Worm (Caenorhabditis elegans) whole organism, L3 larva: ENCODE results near the gene F26F12.4.

ENCODE experiments used
- R02D3.7 ChIP-seq: fragments of 150-350 bp; optimal IDR thresholded peaks from 2 replicates; lab custom pipeline; 2014; ENCODE audit warnings: missing biosample characterization, missing genetic modification characterization
- ZK546.5 ChIP-seq: sonication (generic microtip); optimal IDR thresholded peaks from 2 replicates; lab custom pipeline; 2017; ENCODE audit warnings: missing biosample characterization, missing genetic modification characterization
- ceh-28 ChIP-seq: fragments of 150-350 bp; optimal IDR thresholded peaks from 2 replicates; lab custom pipeline; 2014; ENCODE audit warnings: missing biosample characterization, missing genetic modification reagents, missing genetic modification characterization
- ceh-82 ChIP-seq: fragments of 150-350 bp; optimal IDR thresholded peaks from 2 replicates; lab custom pipeline; 2014; ENCODE audit warnings: missing biosample characterization, missing genetic modification characterization
- daf-12 ChIP-seq: fragments of 150-350 bp; optimal IDR thresholded peaks from 2 replicates; lab custom pipeline; 2014; ENCODE audit warnings: missing biosample characterization, missing genetic modification reagents, missing genetic modification characterization
- egl-27 ChIP-seq: sonication (generic microtip); optimal IDR thresholded peaks from 4 replicates; lab custom pipeline; 2017; ENCODE audit warnings: missing biosample characterization, missing genetic modification reagents, missing genetic modification characterization
- egl-5 ChIP-seq: fragments of 150-350 bp; optimal IDR thresholded peaks from 2 replicates; lab custom pipeline; 2017; ENCODE audit warnings: missing biosample characterization, missing genetic modification reagents, missing genetic modification characterization, inconsistent platforms
- elt-1 ChIP-seq: fragments of 150-350 bp; optimal IDR thresholded peaks from 2 replicates; lab custom pipeline; 2014; ENCODE audit warnings: missing biosample characterization, missing genetic modification characterization
- elt-2 ChIP-seq: sonication (generic microtip); optimal IDR thresholded peaks from 2 replicates; lab custom pipeline; 2016; ENCODE audit warnings: missing genetic modification reagents, mild to moderate bottlenecking, missing genetic modification characterization, missing compliant biosample characterization
- elt-3 ChIP-seq, 3 experiments: fragments of 150-350 bp in 1 of 3; sonication (generic microtip) in 2 of 3; optimal IDR thresholded peaks; 2 replicates in 2 of 3; 4 replicates in 1 of 3; lab custom pipeline; 2014 to 2017; ENCODE audit warnings: missing biosample characterization in 3 of 3, missing genetic modification characterization in 3 of 3
- eor-1 ChIP-seq, 2 experiments: fragments of 150-350 bp; optimal IDR thresholded peaks; 2 replicates each; lab custom pipeline; 2014 to 2018; ENCODE audit warnings: missing biosample characterization in 2 of 2, missing genetic modification characterization in 2 of 2
- fkh-10 ChIP-seq: sonication (generic microtip); optimal IDR thresholded peaks from 2 replicates; lab custom pipeline; 2017; ENCODE audit warnings: missing biosample characterization, missing genetic modification reagents, missing genetic modification characterization
- fkh-2 ChIP-seq: fragments of 150-350 bp; optimal IDR thresholded peaks from 2 replicates; lab custom pipeline; 2014; ENCODE audit warnings: missing biosample characterization, missing genetic modification reagents, missing genetic modification characterization
- fos-1 ChIP-seq: fragments of 150-350 bp; optimal IDR thresholded peaks from 2 replicates; lab custom pipeline; 2014; ENCODE audit warnings: missing biosample characterization, missing genetic modification characterization
- jun-1 ChIP-seq: fragments of 150-350 bp; optimal IDR thresholded peaks from 2 replicates; lab custom pipeline; 2014; ENCODE audit warnings: missing biosample characterization, missing genetic modification reagents, missing genetic modification characterization
- lin-39 ChIP-seq: fragments of 150-350 bp; optimal IDR thresholded peaks from 2 replicates; lab custom pipeline; 2018; ENCODE audit warnings: missing biosample characterization, missing genetic modification reagents, missing genetic modification characterization
- lsy-12 ChIP-seq: sonication (generic microtip); optimal IDR thresholded peaks from 2 replicates; lab custom pipeline; 2016; ENCODE audit warnings: mild to moderate bottlenecking, missing genetic modification characterization, missing compliant biosample characterization
- mdl-1 ChIP-seq: fragments of 150-350 bp; optimal IDR thresholded peaks from 2 replicates; lab custom pipeline; 2014; ENCODE audit warnings: missing biosample characterization, missing genetic modification characterization
- nfya-1 ChIP-seq: sonication (generic microtip); optimal IDR thresholded peaks from 2 replicates; lab custom pipeline; 2017; ENCODE audit warnings: missing genetic modification characterization, mild to moderate bottlenecking, missing compliant biosample characterization, antibody characterized with exemption, moderate library complexity; ENCODE audit not compliant: insufficient read depth
- nhr-12 ChIP-seq: fragments of 150-350 bp; optimal IDR thresholded peaks from 2 replicates; lab custom pipeline; 2014; ENCODE audit warnings: missing biosample characterization, missing genetic modification characterization
- nhr-23 ChIP-seq: fragments of 150-350 bp; optimal IDR thresholded peaks from 2 replicates; lab custom pipeline; 2014; ENCODE audit warnings: missing biosample characterization, missing genetic modification reagents, missing genetic modification characterization
- nhr-28 ChIP-seq: fragments of 150-350 bp; optimal IDR thresholded peaks from 2 replicates; lab custom pipeline; 2014; ENCODE audit warnings: missing biosample characterization, missing genetic modification characterization
- nhr-43 ChIP-seq: sonication (generic microtip); optimal IDR thresholded peaks from 2 replicates; lab custom pipeline; 2016; ENCODE audit warnings: mild to moderate bottlenecking, missing genetic modification characterization, missing compliant biosample characterization; ENCODE audit not compliant: poor library complexity, severe bottlenecking
- nhr-76 ChIP-seq: fragments of 150-350 bp; sonication (generic microtip); optimal IDR thresholded peaks from 5 replicates; lab custom pipeline; 2014; ENCODE audit warnings: missing biosample characterization, missing genetic modification characterization
- nhr-77 ChIP-seq: fragments of 150-350 bp; optimal IDR thresholded peaks from 2 replicates; lab custom pipeline; 2014; ENCODE audit warnings: missing biosample characterization, missing genetic modification characterization
- pha-4 ChIP-seq: fragments of 150-350 bp; optimal IDR thresholded peaks from 2 replicates; lab custom pipeline; 2014; ENCODE audit warnings: missing biosample characterization, missing genetic modification reagents, missing genetic modification characterization
- pqm-1 ChIP-seq: fragments of 150-350 bp; optimal IDR thresholded peaks from 2 replicates; lab custom pipeline; 2017; ENCODE audit warnings: missing biosample characterization, missing genetic modification characterization, inconsistent platforms
- sea-2 ChIP-seq: fragments of 150-350 bp; sonication (generic microtip); optimal IDR thresholded peaks from 4 replicates; lab custom pipeline; 2014; ENCODE audit warnings: missing biosample characterization, missing genetic modification reagents, missing genetic modification characterization
- snpc-4 ChIP-seq: fragments of 150-350 bp; optimal IDR thresholded peaks from 2 replicates; lab custom pipeline; 2014; ENCODE audit warnings: missing biosample characterization, missing genetic modification characterization
- tbx-2 ChIP-seq: sonication (generic microtip); optimal IDR thresholded peaks from 2 replicates; lab custom pipeline; 2016; ENCODE audit warnings: mild to moderate bottlenecking, missing genetic modification characterization, missing compliant biosample characterization
- unc-39 ChIP-seq: sonication (generic microtip); optimal IDR thresholded peaks from 4 replicates; lab custom pipeline; 2017; ENCODE audit warnings: missing biosample characterization, missing genetic modification characterization
- unc-62 ChIP-seq: fragments of 150-350 bp; sonication (generic microtip); optimal IDR thresholded peaks from 4 replicates; lab custom pipeline; 2014; ENCODE audit warnings: missing biosample characterization, missing genetic modification reagents, missing genetic modification characterization
- zag-1 ChIP-seq: fragments of 150-350 bp; optimal IDR thresholded peaks from 2 replicates; lab custom pipeline; 2014; ENCODE audit warnings: missing biosample characterization, missing genetic modification characterization
- ztf-11 ChIP-seq: fragments of 150-350 bp; optimal IDR thresholded peaks from 2 replicates; lab custom pipeline; 2014; ENCODE audit warnings: missing biosample characterization, missing genetic modification characterization

F26F12.4 gene

DNA sequence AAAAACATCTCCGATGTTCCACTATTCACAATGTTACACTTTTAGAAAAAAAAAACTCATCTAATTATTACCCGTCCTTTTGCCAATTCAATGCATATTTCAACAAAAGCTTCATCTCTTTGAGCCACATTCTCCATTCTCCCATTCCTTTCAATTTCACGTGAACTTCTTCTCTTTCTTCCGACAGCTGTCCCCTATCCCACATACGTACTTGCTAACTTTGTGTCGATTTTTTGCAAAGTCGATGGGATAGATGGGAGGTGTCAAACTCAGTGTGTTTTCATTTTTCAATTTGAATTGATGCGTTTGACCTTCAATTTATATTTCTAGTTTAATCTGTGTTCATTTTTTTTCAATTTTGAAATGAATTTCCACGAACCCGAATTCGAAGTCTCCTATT lies 22.1 kb upstream of the F26F12.4 start:
- TF ChIP-seq lsy-12: no peak
- TF ChIP-seq jun-1: no peak
- no peak for TF ChIP-seq eor-1 (tag; optimal IDR thresholded peaks at IDR 0.05; lab: Kevin White, UChicago)
- TF ChIP-seq daf-12 (tag; lab: Kevin White, UChicago): no peak
- TF ChIP-seq nhr-43 (tag; lab: Kevin White, UChicago): no peak
- no peak for TF ChIP-seq ZK546.5 (tag; lab: Kevin White, UChicago)
- no peak for TF ChIP-seq nhr-23
- TF ChIP-seq elt-3 (tag; optimal IDR thresholded peaks at IDR 0.05; lab: Kevin White, UChicago): no peak
- TF ChIP-seq fkh-2 (tag; lab: Kevin White, UChicago): no peak
- no peak for TF ChIP-seq pha-4
- no peak for TF ChIP-seq fos-1 (tag; lab: Kevin White, UChicago)
- TF ChIP-seq lin-39: no peak
- no peak for TF ChIP-seq tbx-2 (tag; lab: Kevin White, UChicago)
- no peak for TF ChIP-seq nfya-1 (tag; lab: Kevin White, UChicago)
- no peak for TF ChIP-seq nhr-77
- no peak for TF ChIP-seq egl-5 (tag; lab: Kevin White, UChicago)
- TF ChIP-seq ceh-82 (tag; lab: Kevin White, UChicago): no peak
- TF ChIP-seq zag-1 (tag; lab: Kevin White, UChicago): no peak
- TF ChIP-seq pqm-1 (tag; lab: Kevin White, UChicago): no peak

DNA sequence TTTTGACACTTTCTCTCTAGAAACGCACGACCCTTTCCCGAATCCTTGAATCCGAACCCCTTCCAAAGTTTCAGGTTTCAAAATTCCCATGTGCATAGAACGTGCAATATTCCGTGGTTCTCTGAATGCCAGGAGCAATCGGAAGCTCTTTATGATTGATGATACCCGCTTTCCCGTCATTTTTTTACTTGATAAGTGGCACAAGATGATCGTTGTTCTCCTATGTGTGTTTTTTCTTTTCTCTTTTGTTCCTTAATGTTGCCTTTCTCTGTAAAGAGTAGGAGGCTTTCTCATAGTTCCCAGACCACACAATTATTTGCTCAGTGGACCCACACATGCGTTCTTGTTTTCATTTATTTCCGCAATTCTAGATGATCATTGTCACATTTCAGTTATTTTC lies 19.7 kb upstream of the F26F12.4 start:
- TF ChIP-seq nhr-28 (no peak), lin-39 (peak; percentile 79)

DNA sequence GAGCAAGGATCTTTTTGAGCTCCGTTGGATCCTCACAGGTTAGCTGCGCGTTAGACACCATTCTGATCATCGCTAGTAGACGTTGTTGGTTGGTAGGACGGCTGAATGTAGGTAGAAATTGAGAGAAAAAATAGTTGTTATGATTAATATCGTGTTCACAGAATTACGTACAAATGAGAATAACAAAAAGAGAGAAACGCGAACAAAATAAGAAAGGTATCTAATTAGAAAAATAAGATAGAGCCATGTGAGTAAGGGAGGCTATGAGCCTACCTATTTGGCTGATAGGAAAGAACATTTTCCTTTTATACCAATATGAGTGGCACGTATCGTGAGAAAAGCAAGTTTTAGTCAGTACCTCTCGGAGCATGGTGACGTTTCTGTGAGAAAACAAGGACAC lies 14.6 kb upstream of the F26F12.4 start, which contains the start of gene C04E6.8:
TSS of gene C04E6.8 (minus strand) at position 101 of the 400 bp plus-strand sequence.
- TF ChIP-seq egl-27 (tag; lab: Kevin White, UChicago) (no peak), nfya-1 (tag; lab: Kevin White, UChicago) (no peak), ceh-82 (tag; lab: Kevin White, UChicago) (no peak), pqm-1 (tag; lab: Kevin White, UChicago) (no peak), snpc-4 (tag; lab: Kevin White, UChicago) (no peak), fos-1 (tag; lab: Kevin White, UChicago) (no peak), pha-4 (no peak), nhr-28 (no peak), nhr-23 (no peak)

DNA sequence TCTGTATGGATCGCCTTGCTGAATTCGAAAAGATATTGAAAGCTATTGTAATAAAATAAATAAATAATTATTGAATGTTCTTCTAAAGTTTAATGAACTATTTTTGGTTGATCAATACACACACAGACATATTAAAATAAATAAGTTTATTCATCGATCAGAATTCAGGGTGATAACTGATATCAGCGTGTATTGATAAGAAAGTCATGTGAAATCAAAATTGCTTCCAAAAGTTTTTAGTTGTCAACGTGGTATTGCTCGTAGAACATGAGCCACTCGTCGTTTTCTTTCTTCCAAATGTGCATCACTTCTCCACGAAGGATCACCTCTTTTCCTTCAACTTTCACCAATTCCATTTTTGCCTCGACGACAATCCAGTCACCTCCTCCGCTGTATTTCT lies 13.3 kb upstream of the F26F12.4 start:
- TF ChIP-seq sea-2 (GFP tag; lab: Kevin White, UChicago) (no peak), elt-2 (tag; lab: Kevin White, UChicago) (peak; percentile 66), eor-1 (tag; optimal IDR thresholded peaks at IDR 0.05; lab: Kevin White, UChicago) (no peak), pqm-1 (tag; lab: Kevin White, UChicago) (peak; percentile 75), unc-62 (GFP tag; lab: Kevin White, UChicago) (no peak), ceh-28 (tag; lab: Kevin White, UChicago) (no peak), fos-1 (tag; lab: Kevin White, UChicago) (no peak), unc-39 (no peak), ZK546.5 (tag; lab: Kevin White, UChicago) (no peak), nhr-12 (no peak), mdl-1 (no peak), nfya-1 (tag; lab: Kevin White, UChicago) (no peak)

DNA sequence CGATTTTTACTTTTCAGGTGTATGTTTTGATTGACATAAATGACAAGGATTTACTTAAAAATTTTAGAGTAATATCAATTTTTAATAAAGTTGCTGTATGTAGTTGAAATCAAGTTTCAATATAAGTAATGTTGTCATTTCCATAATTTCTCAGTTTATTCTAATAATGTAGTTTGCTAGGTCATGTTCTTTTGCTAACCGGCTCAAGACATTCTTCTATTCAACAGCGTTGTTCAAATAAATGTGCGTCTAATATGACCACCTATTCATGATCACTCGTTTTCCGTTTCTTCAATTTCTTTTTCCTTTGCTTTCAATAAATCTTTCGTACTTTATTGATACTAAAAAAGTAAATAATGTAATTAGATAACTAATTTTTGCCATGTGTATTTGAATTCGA lies 10.9 kb upstream of the F26F12.4 start, which contains the start of gene C02G6.3:
TSS of gene C02G6.3 (plus strand) at position 301 of the 400 bp plus-strand sequence.
- no peak for TF ChIP-seq elt-2 (tag; lab: Kevin White, UChicago)
- no peak for TF ChIP-seq zag-1 (tag; lab: Kevin White, UChicago)
- TF ChIP-seq egl-27 (tag; lab: Kevin White, UChicago): no peak
- no peak for TF ChIP-seq ceh-28 (tag; lab: Kevin White, UChicago)
- no peak for TF ChIP-seq lsy-12
- TF ChIP-seq elt-1 (tag; lab: Kevin White, UChicago): no peak
- no peak for TF ChIP-seq lin-39
- no peak for TF ChIP-seq pha-4
- no peak for TF ChIP-seq pqm-1 (tag; lab: Kevin White, UChicago)
- TF ChIP-seq elt-3 (tag; optimal IDR thresholded peaks at IDR 0.05; lab: Kevin White, UChicago): no peak
- TF ChIP-seq fkh-2 (tag; lab: Kevin White, UChicago): no peak
- no peak for TF ChIP-seq sea-2 (GFP tag; lab: Kevin White, UChicago)
- no peak for TF ChIP-seq nhr-76 (tag; lab: Kevin White, UChicago)
- TF ChIP-seq R02D3.7: no peak
- no peak for TF ChIP-seq fkh-10 (GFP tag; lab: Kevin White, UChicago)
- no peak for TF ChIP-seq jun-1
- TF ChIP-seq ztf-11 (tag; lab: Kevin White, UChicago): no peak
